Worm (Caenorhabditis elegans): ENCODE measurements around the gene W04G3.11.

ce11 chrX:11080170-11080728, 8.7 kb upstream of the W04G3.11 start, which contains the start of gene sulp-7:
- no peak for TF ChIP-seq ztf-6 (GFP tag; IDR thresholded peaks at IDR 0.05)
- TF ChIP-seq snpc-1.3 (tag; optimal IDR thresholded peaks at IDR 0.05; ENCODE audit: insufficient read depth): no peak
- TF ChIP-seq egl-44 (GFP tag; IDR thresholded peaks at IDR 0.05): no peak
- TF ChIP-seq lin-40 (tag; optimal IDR thresholded peaks at IDR 0.05): no peak
- no peak for TF ChIP-seq pha-4 (tag; optimal IDR thresholded peaks at IDR 0.05)
- TF ChIP-seq F23B12.7 (tag; optimal IDR thresholded peaks at IDR 0.05; ENCODE audit: insufficient read depth): no peak
- no peak for TF ChIP-seq nfyb-1 (GFP tag; IDR thresholded peaks at IDR 0.05)
- TF ChIP-seq attf-5 (GFP tag; optimal IDR thresholded peaks at IDR 0.05): no peak
